Worm (Caenorhabditis elegans) whole organism, late embryonic: ENCODE results near the gene lgc-32.

Experiments used
- K09A11.1 ChIP-seq: sonication (generic microtip); optimal IDR thresholded peaks from 2 replicates; lab custom pipeline; 2017; ENCODE audit warnings: antibody characterized with exemption, mild to moderate bottlenecking, missing genetic modification characterization, missing compliant biosample characterization; ENCODE audit not compliant: insufficient read depth
- T23F11.4 ChIP-seq: fragments of 200-800 bp; sonication (Bioruptor generic); optimal IDR thresholded peaks from 2 replicates; lab custom pipeline; 2018; ENCODE audit warnings: mild to moderate bottlenecking, missing genetic modification characterization, missing compliant biosample characterization
- ama-1 ChIP-seq: fragments of 150-350 bp; optimal IDR thresholded peaks from 2 replicates; lab custom pipeline; 2014
- ceh-30 ChIP-seq: fragments of 150-350 bp; optimal IDR thresholded peaks from 2 replicates; lab custom pipeline; 2014; ENCODE audit warnings: missing biosample characterization, missing genetic modification characterization
- ceh-6 ChIP-seq: fragments of 200-800 bp; sonication (Bioruptor generic); optimal IDR thresholded peaks from 2 replicates; lab custom pipeline; 2018; ENCODE audit warnings: mild to moderate bottlenecking, missing genetic modification characterization, missing compliant biosample characterization
- fkh-10 ChIP-seq: fragments of 150-350 bp; optimal IDR thresholded peaks from 2 replicates; lab custom pipeline; 2014; ENCODE audit warnings: missing biosample characterization, missing genetic modification reagents, missing genetic modification characterization
- hlh-15 ChIP-seq: sonication (generic microtip); optimal IDR thresholded peaks from 2 replicates; lab custom pipeline; 2016; ENCODE audit warnings: missing genetic modification characterization, missing compliant biosample characterization
- lin-11 ChIP-seq: fragments of 200-800 bp; sonication (Bioruptor generic); optimal IDR thresholded peaks from 2 replicates; lab custom pipeline; 2018; ENCODE audit warnings: mild to moderate bottlenecking, missing genetic modification characterization, missing compliant biosample characterization
- pat-9 ChIP-seq: fragments of 200-800 bp; sonication (Bioruptor generic); optimal IDR thresholded peaks from 2 replicates; lab custom pipeline; 2018; ENCODE audit warnings: mild to moderate bottlenecking, missing genetic modification characterization, moderate library complexity, missing compliant biosample characterization
- sox-4 ChIP-seq: sonication (generic microtip); optimal IDR thresholded peaks from 2 replicates; lab custom pipeline; 2017; ENCODE audit warnings: mild to moderate bottlenecking, missing genetic modification characterization, inconsistent platforms, missing compliant biosample characterization
- tbx-2 ChIP-seq: sonication (generic microtip); optimal IDR thresholded peaks from 2 replicates; lab custom pipeline; 2016; ENCODE audit warnings: missing genetic modification characterization, missing compliant biosample characterization
- unc-55 ChIP-seq: sonication (generic microtip); optimal IDR thresholded peaks from 2 replicates; lab custom pipeline; 2017; ENCODE audit warnings: missing biosample characterization, missing genetic modification reagents, missing genetic modification characterization

DNA sequence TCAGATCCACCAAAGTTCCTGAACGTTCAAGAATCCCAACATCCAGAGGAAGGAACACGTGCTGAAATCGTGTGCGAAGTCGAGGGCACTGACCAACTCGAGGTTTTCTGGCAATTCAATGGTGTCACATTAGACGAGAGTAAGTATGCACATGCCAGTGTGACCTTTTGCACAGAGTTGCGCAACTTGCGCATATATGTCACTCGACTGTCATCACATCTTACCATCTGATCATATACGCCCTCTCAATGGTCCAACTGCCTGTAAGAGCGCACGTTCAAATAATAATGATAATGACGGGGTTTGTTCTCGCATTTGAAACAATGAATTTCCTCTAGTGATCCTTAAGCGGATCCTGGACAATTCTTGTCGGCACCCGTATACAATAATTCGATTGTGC is 24.3 kb downstream of the lgc-32 start:
- TF ChIP-seq lin-11, result no peak
- no peak for TF ChIP-seq pat-9 (tag; lab: Kevin White, UChicago)
- TF ChIP-seq unc-55 (GFP tag; lab: Kevin White, UChicago), result no peak
- no peak for TF ChIP-seq ceh-6 (GFP tag; lab: Kevin White, UChicago)
- no peak for TF ChIP-seq hlh-15
- no peak for TF ChIP-seq sox-4 (tag; lab: Kevin White, UChicago)
- no peak for TF ChIP-seq T23F11.4 (GFP tag; lab: Kevin White, UChicago)
- TF ChIP-seq K09A11.1 (tag; lab: Kevin White, UChicago), result no peak
- no peak for TF ChIP-seq fkh-10 (GFP tag; lab: Kevin White, UChicago)
- no peak for TF ChIP-seq ama-1 (lab: Kevin White, UChicago)
- no peak for TF ChIP-seq ceh-30 (tag; lab: Kevin White, UChicago)
- no peak for TF ChIP-seq tbx-2
